Fruit fly (Drosophila melanogaster) whole organism, embryonic: ENCODE data around the gene Polr1B.

Experiments
- Adf1 ChIP-seq: fragments of 200-800 bp; sonication (Bioruptor generic); IDR thresholded peaks from 2 replicates; pipeline ENCODE4 v1.3.6; 2022; ENCODE audit warnings: missing biosample characterization, missing genetic modification characterization
- CG11504 ChIP-seq: fragments of 200-800 bp; sonication (Bioruptor generic); optimal IDR thresholded peaks from 3 replicates; lab custom pipeline; 2019; ENCODE audit warnings: missing biosample characterization, mild to moderate bottlenecking, missing genetic modification characterization, moderate library complexity
- CG11560 ChIP-seq: fragments of 200-800 bp; sonication (Bioruptor generic); IDR thresholded peaks from 3 replicates; pipeline ENCODE4 v1.3.6; 2022; ENCODE audit warnings: missing biosample characterization, missing genetic modification characterization
- CG15269 ChIP-seq: fragments of 200-800 bp; sonication (Bioruptor generic); optimal IDR thresholded peaks from 2 replicates; lab custom pipeline; 2018; ENCODE audit warnings: missing biosample characterization, mild to moderate bottlenecking, missing genetic modification characterization, moderate library complexity
- CG1529 ChIP-seq: fragments of 200-800 bp; sonication (Bioruptor generic); optimal IDR thresholded peaks from 3 replicates; lab custom pipeline; 2018; ENCODE audit warnings: missing biosample characterization, missing genetic modification characterization
- CG17385 ChIP-seq: fragments of 200-800 bp; sonication (Bioruptor generic); optimal IDR thresholded peaks from 3 replicates; lab custom pipeline; 2018; ENCODE audit warnings: missing biosample characterization, mild to moderate bottlenecking, missing genetic modification characterization
- CG18764 ChIP-seq: fragments of 200-800 bp; sonication (Bioruptor generic); optimal IDR thresholded peaks from 3 replicates; lab custom pipeline; 2016; ENCODE audit warnings: missing biosample characterization, missing genetic modification characterization
- CG2875 ChIP-seq: fragments of 200-800 bp; sonication (Bioruptor generic); optimal IDR thresholded peaks from 2 replicates; lab custom pipeline; 2017; ENCODE audit warnings: missing biosample characterization, mild to moderate bottlenecking, missing genetic modification characterization, missing genetic modification reagents
- CG3726 ChIP-seq: fragments of 200-800 bp; sonication (Bioruptor generic); IDR thresholded peaks from 3 replicates; pipeline ENCODE4, ENCODE4 v1.3.6; 2022; ENCODE audit warnings: missing biosample characterization, missing genetic modification characterization
- CG4282 ChIP-seq: fragments of 200-800 bp; sonication (Bioruptor generic); optimal IDR thresholded peaks from 2 replicates; lab custom pipeline; 2016; ENCODE audit warnings: missing biosample characterization, missing genetic modification characterization
- CG4854 ChIP-seq: fragments of 200-800 bp; sonication (Bioruptor generic); optimal IDR thresholded peaks from 2 replicates; lab custom pipeline; 2016; ENCODE audit warnings: missing biosample characterization, missing genetic modification characterization, inconsistent platforms
- CG7987 ChIP-seq: fragments of 200-800 bp; sonication (Bioruptor generic); optimal IDR thresholded peaks from 2 replicates; lab custom pipeline; 2018; ENCODE audit warnings: missing biosample characterization, mild to moderate bottlenecking, missing genetic modification characterization, moderate library complexity
- CG8478 ChIP-seq: fragments of >200 bp; optimal IDR thresholded peaks from 2 replicates; lab custom pipeline; 2018
- CG8924 ChIP-seq: fragments of 200-800 bp; optimal IDR thresholded peaks from 3 replicates; lab custom pipeline; 2019; ENCODE audit warnings: missing biosample characterization, mild to moderate bottlenecking, missing genetic modification characterization, moderate library complexity
- CG9609 ChIP-seq: fragments of 200-800 bp; sonication (Bioruptor generic); optimal IDR thresholded peaks from 3 replicates; lab custom pipeline; 2016; ENCODE audit warnings: missing biosample characterization, missing genetic modification characterization
- CG9932 ChIP-seq: fragments of 200-800 bp; sonication (Bioruptor generic); IDR thresholded peaks from 2 replicates; pipeline ENCODE4 v1.3.6; 2022; ENCODE audit warnings: missing biosample characterization, missing genetic modification characterization
- D ChIP-seq, 2 experiments: fragments of 200-800 bp in 1 of 2; fragments of >200 bp in 1 of 2; sonication (Bioruptor generic) in 1 of 2; optimal IDR thresholded peaks; 2 replicates in 1 of 2; 3 replicates in 1 of 2; lab custom pipeline; 2017; ENCODE audit warnings: mild to moderate bottlenecking in 1 of 2, missing biosample characterization in 1 of 2, missing genetic modification characterization in 1 of 2, missing genetic modification reagents in 1 of 2
- Dad ChIP-seq: fragments of 200-800 bp; sonication (Bioruptor generic); optimal IDR thresholded peaks from 3 replicates; lab custom pipeline; 2016; ENCODE audit warnings: missing biosample characterization, missing genetic modification characterization
- Fer3 ChIP-seq: fragments of 200-800 bp; sonication (Bioruptor generic); optimal IDR thresholded peaks from 2 replicates; lab custom pipeline; 2018; ENCODE audit warnings: missing biosample characterization, mild to moderate bottlenecking, missing genetic modification characterization, moderate library complexity
- HLHmδ ChIP-seq: fragments of 200-800 bp; sonication (Bioruptor generic); optimal IDR thresholded peaks from 2 replicates; lab custom pipeline; 2018; ENCODE audit warnings: missing biosample characterization, mild to moderate bottlenecking, missing genetic modification characterization, moderate library complexity
- Hr78 ChIP-seq, 2 experiments: fragments of 200-800 bp in 1 of 2; fragments of >200 bp in 1 of 2; sonication (Bioruptor generic) in 1 of 2; optimal IDR thresholded peaks; 2 replicates each; lab custom pipeline; 2017 to 2019; ENCODE audit warnings: missing biosample characterization in 2 of 2, missing genetic modification characterization in 2 of 2, mild to moderate bottlenecking in 1 of 2, moderate library complexity in 1 of 2
- Kr ChIP-seq: fragments of 200-800 bp; sonication (Bioruptor generic); optimal IDR thresholded peaks from 2 replicates; lab custom pipeline; 2017; ENCODE audit warnings: missing biosample characterization, mild to moderate bottlenecking, missing genetic modification characterization
- Max ChIP-seq: fragments of 200-800 bp; sonication (Bioruptor generic); optimal IDR thresholded peaks from 2 replicates; lab custom pipeline; 2016; ENCODE audit warnings: missing biosample characterization, mild to moderate bottlenecking, missing genetic modification characterization
- Meics ChIP-seq: fragments of 200-800 bp; sonication (Bioruptor generic); optimal IDR thresholded peaks from 2 replicates; lab custom pipeline; 2017; ENCODE audit warnings: missing biosample characterization, mild to moderate bottlenecking, missing genetic modification characterization
- Nf-YB ChIP-seq: fragments of 200-800 bp; sonication (Bioruptor generic); optimal IDR thresholded peaks from 3 replicates; lab custom pipeline; 2019; ENCODE audit warnings: missing biosample characterization, mild to moderate bottlenecking, missing genetic modification characterization, moderate library complexity
- Pdp1 ChIP-seq, 2 experiments: fragments of 200-800 bp; sonication (Bioruptor generic); optimal IDR thresholded peaks; 3 replicates each; lab custom pipeline; 2016; ENCODE audit warnings: missing biosample characterization in 2 of 2, missing genetic modification characterization in 2 of 2, mild to moderate bottlenecking in 1 of 2, moderate library complexity in 1 of 2
- Poxn ChIP-seq: fragments of 200-800 bp; sonication (Bioruptor generic); IDR thresholded peaks from 2 replicates; pipeline ENCODE4 v1.3.6; 2022; ENCODE audit warnings: missing biosample characterization, missing genetic modification characterization
- Rfx ChIP-seq: fragments of 200-800 bp; sonication (Bioruptor generic); IDR thresholded peaks from 2 replicates; pipeline ENCODE4 v1.3.6; 2022; ENCODE audit warnings: missing biosample characterization, missing genetic modification characterization
- YL-1 ChIP-seq: fragments of 200-800 bp; sonication (Bioruptor generic); optimal IDR thresholded peaks from 3 replicates; lab custom pipeline; 2017; ENCODE audit warnings: missing biosample characterization, mild to moderate bottlenecking, missing genetic modification characterization
- bowl ChIP-seq: fragments of 200-800 bp; sonication (Bioruptor generic); IDR thresholded peaks from 2 replicates; pipeline ENCODE4 v1.3.6; 2022; ENCODE audit warnings: missing biosample characterization, missing genetic modification characterization
- btn ChIP-seq: fragments of 200-800 bp; sonication (Bioruptor generic); optimal IDR thresholded peaks from 2 replicates; lab custom pipeline; 2016; ENCODE audit warnings: missing biosample characterization, missing genetic modification characterization
- cad ChIP-seq: fragments of >200 bp; optimal IDR thresholded peaks from 2 replicates; lab custom pipeline; 2017; ENCODE audit warnings: missing biosample characterization, missing genetic modification characterization
- corto ChIP-seq: fragments of 200-800 bp; sonication (Bioruptor generic); optimal IDR thresholded peaks from 2 replicates; lab custom pipeline; 2016; ENCODE audit warnings: missing biosample characterization, mild to moderate bottlenecking, missing genetic modification characterization, moderate library complexity
- dpn ChIP-seq, 2 experiments: fragments of 200-800 bp; sonication (Bioruptor generic); optimal IDR thresholded peaks; 3 replicates each; lab custom pipeline; 2016; ENCODE audit warnings: missing biosample characterization in 2 of 2, missing genetic modification characterization in 2 of 2
- dysf ChIP-seq: fragments of 200-800 bp; sonication (Bioruptor generic); IDR thresholded peaks from 3 replicates; pipeline ENCODE4 v1.3.6; 2022; ENCODE audit warnings: missing biosample characterization, missing genetic modification characterization
- esg ChIP-seq: fragments of 200-800 bp; sonication (Bioruptor generic); conservative IDR thresholded peaks from 2 replicates; pipeline ENCODE4 v1.3.6; 2022; ENCODE audit warnings: missing biosample characterization, missing genetic modification characterization
- fru ChIP-seq: fragments of >200 bp; optimal IDR thresholded peaks from 2 replicates; lab custom pipeline; 2017
- hkb ChIP-seq, 2 experiments: fragments of 200-800 bp in 1 of 2; fragments of >200 bp in 1 of 2; sonication (Bioruptor generic) in 1 of 2; IDR thresholded peaks in 1 of 2; optimal IDR thresholded peaks in 1 of 2; 2 replicates each; pipeline versions ENCODE4 v1.3.6 to Lab custom; 2017 to 2022; ENCODE audit warnings: missing biosample characterization in 1 of 2, missing genetic modification characterization in 1 of 2
- kah ChIP-seq: fragments of 200-800 bp; sonication (Bioruptor generic); optimal IDR thresholded peaks from 2 replicates; lab custom pipeline; 2018; ENCODE audit warnings: missing biosample characterization, mild to moderate bottlenecking, missing genetic modification characterization
- ken ChIP-seq: fragments of 200-800 bp; sonication (Bioruptor generic); IDR thresholded peaks from 3 replicates; pipeline ENCODE4 v1.3.6; 2022; ENCODE audit warnings: missing biosample characterization, missing genetic modification characterization
- knrl ChIP-seq: fragments of 200-800 bp; sonication (Bioruptor generic); IDR thresholded peaks from 3 replicates; pipeline ENCODE4 v1.3.6; 2022; ENCODE audit warnings: missing biosample characterization, missing genetic modification characterization; ENCODE audit not compliant: partially characterized antibody
- mld ChIP-seq: fragments of 200-800 bp; sonication (Bioruptor generic); IDR thresholded peaks from 3 replicates; pipeline ENCODE4 v1.3.6; 2022; ENCODE audit warnings: missing biosample characterization, missing genetic modification characterization; ENCODE audit not compliant: partially characterized antibody
- odd ChIP-seq: fragments of 200-800 bp; sonication (Bioruptor generic); optimal IDR thresholded peaks from 2 replicates; lab custom pipeline; 2017; ENCODE audit warnings: missing biosample characterization, mild to moderate bottlenecking, missing genetic modification characterization
- psq ChIP-seq: fragments of 200-800 bp; sonication (Bioruptor generic); optimal IDR thresholded peaks from 2 replicates; lab custom pipeline; 2017; ENCODE audit warnings: missing biosample characterization, missing genetic modification characterization
- pum ChIP-seq: fragments of 200-800 bp; sonication (Bioruptor generic); optimal IDR thresholded peaks from 2 replicates; lab custom pipeline; 2016; ENCODE audit warnings: missing biosample characterization, missing genetic modification characterization
- rib ChIP-seq: fragments of 200-800 bp; sonication (Bioruptor generic); IDR thresholded peaks from 2 replicates; pipeline ENCODE4 v1.3.6; 2022; ENCODE audit warnings: missing biosample characterization, missing genetic modification characterization
- schlank ChIP-seq: fragments of 200-800 bp; sonication (Bioruptor generic); optimal IDR thresholded peaks from 2 replicates; lab custom pipeline; 2018; ENCODE audit warnings: missing biosample characterization, mild to moderate bottlenecking, missing genetic modification characterization
- sob ChIP-seq: fragments of 200-800 bp; sonication (Bioruptor generic); IDR thresholded peaks from 2 replicates; pipeline ENCODE4 v1.3.6; 2022; ENCODE audit warnings: missing biosample characterization, missing genetic modification characterization
- vnd ChIP-seq: fragments of 200-800 bp; sonication (Bioruptor generic); IDR thresholded peaks from 3 replicates; pipeline ENCODE4 v1.3.6; 2022; ENCODE audit warnings: missing biosample characterization, missing genetic modification characterization; ENCODE audit not compliant: partially characterized antibody

The Polr1B gene

dm6 chr2L:419620-420184 is 15.6 kb downstream of the Polr1B start, which contains the start of the genes CG13690 and RpLP1 (continued):
- peak; percentile 8 for TF ChIP-seq corto (GFP tag; lab: Kevin White, UChicago)
- peak; percentile 58 for TF ChIP-seq Dad (GFP tag; lab: Kevin White, UChicago)
- TF ChIP-seq btn (GFP tag; lab: Kevin White, UChicago): no peak
- TF ChIP-seq dysf (GFP tag; lab: Robert Waterston, UW): peak; percentile 59; the same call in 2 of the 3 replicates
- TF ChIP-seq odd (GFP tag; lab: Kevin White, UChicago): peak; percentile 90
- TF ChIP-seq YL-1: peak; percentile 95
- TF ChIP-seq ken (GFP tag; lab: Robert Waterston, UW): peak; percentile 61; the same call in 2 of the 3 replicates
- TF ChIP-seq cad: no peak
- TF ChIP-seq dpn (GFP tag; optimal IDR thresholded peaks at IDR 0.05; lab: Kevin White, UChicago): peak; percentile 45 to 76
- TF ChIP-seq CG8924: peak; percentile 92
- TF ChIP-seq pum (GFP tag; lab: Kevin White, UChicago): peak; percentile 36
- TF ChIP-seq CG9932 (GFP tag; lab: Robert Waterston, UW): peak; percentile 49
- peak; percentile 76 for TF ChIP-seq kah
- TF ChIP-seq CG9609 (GFP tag; lab: Kevin White, UChicago): peak; percentile 60
- peak; percentile 81 for TF ChIP-seq CG2875 (GFP tag; lab: Kevin White, UChicago)
- TF ChIP-seq CG11504: peak; percentile 76
- TF ChIP-seq CG15269 (tag; lab: Kevin White, UChicago): peak; percentile 72
- no peak for TF ChIP-seq fru (lab: Kevin White, UChicago)
- TF ChIP-seq CG4282 (GFP tag; lab: Kevin White, UChicago): no peak
- TF ChIP-seq sob (GFP tag; lab: Robert Waterston, UW): 0 out of 2 replicates have a peak, but pooled peaks have one; percentile 64
- no peak for TF ChIP-seq vnd (GFP tag; lab: Robert Waterston, UW)
- TF ChIP-seq CG17385: peak; percentile 84
- peak; percentile 80 for TF ChIP-seq Max (GFP tag; lab: Kevin White, UChicago)
- 0 out of 2 replicates have a peak, but pooled peaks have one; percentile 19 for TF ChIP-seq Adf1 (GFP tag; lab: Robert Waterston, UW)
- TF ChIP-seq knrl: no peak
- TF ChIP-seq CG11560 (tag; lab: Robert Waterston, UW): no peak
- peak; percentile 84 for TF ChIP-seq HLHmδ
- TF ChIP-seq mld (GFP tag; lab: Robert Waterston, UW): no peak
- TF ChIP-seq Fer3 (tag; lab: Kevin White, UChicago): peak; percentile 80
- no peak; the same call in 1 of the 2 replicates for TF ChIP-seq rib
- peak; percentile 91 for TF ChIP-seq Meics (GFP tag; lab: Kevin White, UChicago)
- TF ChIP-seq CG3726 (GFP tag; lab: Robert Waterston, UW): no peak
- TF ChIP-seq CG1529 (GFP tag; lab: Kevin White, UChicago): peak; percentile 74
- peak; percentile 34 for TF ChIP-seq CG4854 (GFP tag; lab: Kevin White, UChicago)
- TF ChIP-seq CG18764 (GFP tag; lab: Kevin White, UChicago): peak; percentile 18
- peak; percentile 39 to 76 for TF ChIP-seq Pdp1 (GFP tag; optimal IDR thresholded peaks at IDR 0.05; lab: Kevin White, UChicago)
- TF ChIP-seq bowl (GFP tag; lab: Robert Waterston, UW): no peak; the same call in 1 of the 2 replicates
- TF ChIP-seq Poxn (GFP tag; lab: Robert Waterston, UW): no peak
- TF ChIP-seq D (optimal IDR thresholded peaks at IDR 0.05; lab: Kevin White, UChicago): no peak
- peak; percentile 73 for TF ChIP-seq D (GFP tag; optimal IDR thresholded peaks at IDR 0.05; lab: Kevin White, UChicago)
- no peak for TF ChIP-seq CG8478 (lab: Kevin White, UChicago)
- TF ChIP-seq CG7987 (GFP tag; lab: Kevin White, UChicago): peak; percentile 92
- peak; percentile 61 for TF ChIP-seq Rfx (GFP tag; lab: Robert Waterston, UW)
- no peak for TF ChIP-seq hkb (optimal IDR thresholded peaks at IDR 0.05; lab: Kevin White, UChicago)
- TF ChIP-seq hkb (GFP tag; IDR thresholded peaks at IDR 0.05; lab: Robert Waterston, UW): peak; percentile 71
- peak; percentile 13 for TF ChIP-seq Kr (GFP tag; lab: Kevin White, UChicago)
- no peak for TF ChIP-seq psq (GFP tag; lab: Kevin White, UChicago)
- TF ChIP-seq Nf-YB: peak; percentile 71
- TF ChIP-seq esg: no peak
- peak in 1 of 2 experiments; percentile 28 for TF ChIP-seq Hr78 (GFP tag; optimal IDR thresholded peaks at IDR 0.05; lab: Kevin White, UChicago)
- peak; percentile 65 for TF ChIP-seq schlank (tag; lab: Kevin White, UChicago)
